Worm (Caenorhabditis elegans) whole organism, L1 larva: Measurements from ENCODE around the gene C38D4.7.
A peak's percentile ranks its signal among the peaks of the same experiment; 100 is the strongest.

Experiments
- C16A3.4 ChIP-seq: fragments of 150-350 bp; optimal IDR thresholded peaks from 2 replicates; lab custom pipeline; 2014; ENCODE audit warnings: missing biosample characterization, missing genetic modification characterization
- C34B4.2 ChIP-seq: sonication (generic microtip); optimal IDR thresholded peaks from 2 replicates; lab custom pipeline; 2017; ENCODE audit warnings: mild to moderate bottlenecking, missing genetic modification characterization, missing compliant biosample characterization
- F16B12.6 ChIP-seq: fragments of 150-350 bp; optimal IDR thresholded peaks from 2 replicates; lab custom pipeline; 2014; ENCODE audit warnings: missing biosample characterization, missing genetic modification characterization
- aly-2 ChIP-seq: fragments of 150-350 bp; optimal IDR thresholded peaks from 2 replicates; lab custom pipeline; 2014; ENCODE audit warnings: missing biosample characterization, missing genetic modification characterization
- blmp-1 ChIP-seq: fragments of 150-350 bp; optimal IDR thresholded peaks from 2 replicates; lab custom pipeline; 2014; ENCODE audit warnings: missing biosample characterization, missing genetic modification characterization
- ceh-82 ChIP-seq, 3 experiments: fragments of 150-350 bp in 1 of 3; sonication (generic microtip) in 2 of 3; optimal IDR thresholded peaks; 2 replicates each; lab custom pipeline; 2014 to 2017; ENCODE audit warnings: missing biosample characterization in 3 of 3, missing genetic modification characterization in 3 of 3
- ceh-88 ChIP-seq: fragments of 200-800 bp; sonication (Bioruptor generic); IDR thresholded peaks from 2 replicates; pipeline ENCODE4 v1.3.6; 2022; ENCODE audit warnings: missing genetic modification characterization, missing compliant biosample characterization
- ceh-90 ChIP-seq: sonication (generic microtip); optimal IDR thresholded peaks from 2 replicates; lab custom pipeline; 2016; ENCODE audit warnings: missing genetic modification characterization, missing compliant biosample characterization
- ces-1 ChIP-seq: fragments of 150-350 bp; optimal IDR thresholded peaks from 2 replicates; lab custom pipeline; 2014; ENCODE audit warnings: missing biosample characterization, missing genetic modification reagents, missing genetic modification characterization
- dpl-1 ChIP-seq, 3 experiments: fragments of 150-350 bp in 2 of 3; sonication (generic microtip) in 1 of 3; optimal IDR thresholded peaks; 2 replicates each; lab custom pipeline; 2014 to 2017; ENCODE audit warnings: missing biosample characterization in 3 of 3, missing genetic modification characterization in 3 of 3, missing genetic modification reagents in 3 of 3
- dsc-1 ChIP-seq: sonication (generic microtip); optimal IDR thresholded peaks from 2 replicates; lab custom pipeline; 2016; ENCODE audit warnings: mild to moderate bottlenecking, missing genetic modification characterization, missing compliant biosample characterization
- efl-1 ChIP-seq, 4 experiments: fragments of 150-350 bp; optimal IDR thresholded peaks in 3 of 4; peaks in 1 of 4; 1 replicate in 1 of 4; 2 replicates in 3 of 4; lab custom pipeline; 2014; ENCODE audit warnings: missing biosample characterization in 2 of 4, missing genetic modification characterization in 2 of 4, missing genetic modification reagents in 2 of 4
- egl-27 ChIP-seq, 2 experiments: fragments of 150-350 bp in 1 of 2; sonication (generic microtip); optimal IDR thresholded peaks; 3 replicates each; lab custom pipeline; 2017 to 2018; ENCODE audit warnings: missing biosample characterization in 2 of 2, missing genetic modification characterization in 2 of 2, missing genetic modification reagents in 2 of 2
- elt-3 ChIP-seq, 6 experiments: fragments of 150-350 bp in 1 of 6; sonication (generic microtip); optimal IDR thresholded peaks; 2 replicates each; lab custom pipeline; 2017 to 2018; ENCODE audit warnings: missing biosample characterization in 6 of 6, missing genetic modification characterization in 6 of 6, inconsistent platforms in 1 of 6
- ets-5 ChIP-seq: fragments of 200-800 bp; sonication (Bioruptor generic); IDR thresholded peaks from 2 replicates; pipeline ENCODE4 v1.3.6; 2022; ENCODE audit warnings: missing genetic modification characterization, missing compliant biosample characterization
- fkh-4 ChIP-seq: sonication (generic microtip); optimal IDR thresholded peaks from 2 replicates; lab custom pipeline; 2016; ENCODE audit warnings: missing compliant biosample characterization, missing genetic modification characterization, borderline replicate concordance
- fkh-8 ChIP-seq: sonication (generic microtip); optimal IDR thresholded peaks from 2 replicates; lab custom pipeline; 2016; ENCODE audit warnings: mild to moderate bottlenecking, missing genetic modification characterization, missing compliant biosample characterization
- fos-1 ChIP-seq: fragments of 150-350 bp; optimal IDR thresholded peaks from 2 replicates; lab custom pipeline; 2014; ENCODE audit warnings: missing biosample characterization, missing genetic modification characterization
- grh-1 ChIP-seq: fragments of 200-800 bp; sonication (Bioruptor generic); IDR thresholded peaks from 2 replicates; pipeline ENCODE4 v1.3.6; 2022; ENCODE audit warnings: missing genetic modification reagents, missing genetic modification characterization, missing compliant biosample characterization
- hlh-17 ChIP-seq: fragments of 200-800 bp; sonication (Bioruptor generic); optimal IDR thresholded peaks from 2 replicates; lab custom pipeline; 2018; ENCODE audit warnings: missing genetic modification characterization, mild to moderate bottlenecking, missing compliant biosample characterization, moderate library complexity, borderline replicate concordance
- hpl-2 ChIP-seq: fragments of 150-350 bp; optimal IDR thresholded peaks from 2 replicates; lab custom pipeline; 2014; ENCODE audit warnings: missing biosample characterization, missing genetic modification reagents, missing genetic modification characterization
- jun-1 ChIP-seq: fragments of 150-350 bp; optimal IDR thresholded peaks from 2 replicates; lab custom pipeline; 2014; ENCODE audit warnings: missing biosample characterization, missing genetic modification reagents, missing genetic modification characterization
- lin-35 ChIP-seq, 2 experiments: fragments of 150-350 bp; optimal IDR thresholded peaks; 2 replicates each; lab custom pipeline; 2014; ENCODE audit warnings: missing biosample characterization in 2 of 2, missing genetic modification characterization in 2 of 2, missing genetic modification reagents in 2 of 2
- lin-39 ChIP-seq: fragments of 150-350 bp; optimal IDR thresholded peaks from 2 replicates; lab custom pipeline; 2014; ENCODE audit warnings: missing biosample characterization, missing genetic modification reagents, missing genetic modification characterization
- lir-3 ChIP-seq: sonication (generic microtip); optimal IDR thresholded peaks from 2 replicates; lab custom pipeline; 2016; ENCODE audit warnings: mild to moderate bottlenecking, missing genetic modification characterization, moderate library complexity, missing compliant biosample characterization; ENCODE audit not compliant: poor library complexity
- lsy-2 ChIP-seq, 2 experiments: fragments of 150-350 bp; optimal IDR thresholded peaks; 2 replicates each; lab custom pipeline; 2014; ENCODE audit warnings: missing biosample characterization in 2 of 2, missing genetic modification characterization in 2 of 2
- mef-2 ChIP-seq: fragments of 150-350 bp; optimal IDR thresholded peaks from 2 replicates; lab custom pipeline; 2014; ENCODE audit warnings: missing biosample characterization, missing genetic modification characterization
- nhr-11 ChIP-seq: fragments of 150-350 bp; optimal IDR thresholded peaks from 2 replicates; lab custom pipeline; 2014; ENCODE audit warnings: missing biosample characterization, missing genetic modification characterization
- nhr-12 ChIP-seq: sonication (generic microtip); optimal IDR thresholded peaks from 2 replicates; lab custom pipeline; 2017; ENCODE audit warnings: missing biosample characterization, missing genetic modification characterization
- nhr-20 ChIP-seq: sonication (generic microtip); optimal IDR thresholded peaks from 2 replicates; lab custom pipeline; 2016; ENCODE audit warnings: mild to moderate bottlenecking, missing genetic modification characterization, missing compliant biosample characterization
- nhr-71 ChIP-seq: sonication (generic microtip); optimal IDR thresholded peaks from 2 replicates; lab custom pipeline; 2016; ENCODE audit warnings: mild to moderate bottlenecking, missing genetic modification characterization, moderate library complexity, missing compliant biosample characterization
- nhr-84 ChIP-seq: sonication (generic microtip); optimal IDR thresholded peaks from 2 replicates; lab custom pipeline; 2017; ENCODE audit warnings: missing biosample characterization, missing genetic modification characterization
- nhr-85 ChIP-seq: sonication (generic microtip); peaks from one replicate; lab custom pipeline; 2016; ENCODE audit warnings: missing genetic modification characterization, inconsistent platforms, missing compliant biosample characterization
- nhr-90 ChIP-seq: sonication (generic microtip); optimal IDR thresholded peaks from 2 replicates; lab custom pipeline; 2016; ENCODE audit warnings: mild to moderate bottlenecking, missing genetic modification characterization, missing compliant biosample characterization; ENCODE audit not compliant: poor library complexity
- pag-3 ChIP-seq: sonication (generic microtip); optimal IDR thresholded peaks from 2 replicates; lab custom pipeline; 2017; ENCODE audit warnings: missing genetic modification characterization, mild to moderate bottlenecking, missing compliant biosample characterization, antibody characterized with exemption, borderline replicate concordance; ENCODE audit not compliant: insufficient read depth
- pax-3 ChIP-seq: fragments of 200-800 bp; sonication (Bioruptor generic); optimal IDR thresholded peaks from 2 replicates; lab custom pipeline; 2018; ENCODE audit warnings: mild to moderate bottlenecking, missing genetic modification characterization, moderate library complexity, missing compliant biosample characterization
- pqm-1 ChIP-seq: sonication (generic microtip); optimal IDR thresholded peaks from 3 replicates; lab custom pipeline; 2017; ENCODE audit warnings: missing biosample characterization, missing genetic modification characterization
- rnt-1 ChIP-seq: sonication (generic microtip); optimal IDR thresholded peaks from 2 replicates; lab custom pipeline; 2016; ENCODE audit warnings: mild to moderate bottlenecking, missing genetic modification characterization, moderate library complexity, missing compliant biosample characterization
- skn-1 ChIP-seq: fragments of 150-350 bp; optimal IDR thresholded peaks from 2 replicates; lab custom pipeline; 2014; ENCODE audit warnings: missing biosample characterization, missing genetic modification characterization
- snpc-4 ChIP-seq: fragments of 150-350 bp; optimal IDR thresholded peaks from 2 replicates; lab custom pipeline; 2014; ENCODE audit warnings: missing biosample characterization, missing genetic modification characterization
- snu-23 ChIP-seq: sonication (generic microtip); optimal IDR thresholded peaks from 2 replicates; lab custom pipeline; 2016; ENCODE audit warnings: missing genetic modification characterization, missing compliant biosample characterization
- sptf-1 ChIP-seq: fragments of 150-350 bp; optimal IDR thresholded peaks from 2 replicates; lab custom pipeline; 2014; ENCODE audit warnings: missing biosample characterization, missing genetic modification characterization
- tlp-1 ChIP-seq: fragments of 150-350 bp; optimal IDR thresholded peaks from 2 replicates; lab custom pipeline; 2014; ENCODE audit warnings: missing biosample characterization, missing genetic modification characterization
- unc-130 ChIP-seq: fragments of 150-350 bp; optimal IDR thresholded peaks from 2 replicates; lab custom pipeline; 2017; ENCODE audit warnings: missing biosample characterization, missing genetic modification characterization, inconsistent platforms
- xbp-1 ChIP-seq: sonication (generic microtip); optimal IDR thresholded peaks from 2 replicates; lab custom pipeline; 2016; ENCODE audit warnings: missing genetic modification characterization, missing compliant biosample characterization

The C38D4.7 gene

ce11 chrIII:4852025-4852424 lies 40.9 kb upstream of the C38D4.7 start, which contains the start of gene ced-4:
TSS of gene ced-4 (plus strand) at chrIII:4852325.
- no peak for TF ChIP-seq ceh-82 (tag; optimal IDR thresholded peaks at IDR 0.05; lab: Kevin White, UChicago)
- no peak for TF ChIP-seq pax-3 (tag; lab: Kevin White, UChicago)
- TF ChIP-seq nhr-90, result no peak
- no peak for TF ChIP-seq unc-130 (tag; lab: Kevin White, UChicago)

- no peak for TF ChIP-seq fkh-4 (tag; lab: Kevin White, UChicago)
- TF ChIP-seq pag-3 (tag; lab: Kevin White, UChicago), result no peak
- TF ChIP-seq ceh-90 (tag; lab: Kevin White, UChicago), result no peak
- no peak for TF ChIP-seq sptf-1 (tag; lab: Kevin White, UChicago)
- peak; percentile 14 for TF ChIP-seq skn-1 (tag; lab: Kevin White, UChicago)
- no peak for TF ChIP-seq nhr-12 (tag; lab: Kevin White, UChicago)
- peak; percentile 4 for TF ChIP-seq rnt-1 (tag; lab: Kevin White, UChicago)
- TF ChIP-seq unc-130 (tag; lab: Kevin White, UChicago), result no peak
- no peak for TF ChIP-seq xbp-1
- no peak for TF ChIP-seq hlh-17 (GFP tag; lab: Kevin White, UChicago)
- no peak for TF ChIP-seq mef-2 (tag; lab: Kevin White, UChicago)
- TF ChIP-seq lsy-2 (tag; optimal IDR thresholded peaks at IDR 0.05; lab: Kevin White, UChicago), result peak; percentile 50 to 67
- TF ChIP-seq fos-1 (tag; lab: Kevin White, UChicago), result no peak
- no peak for TF ChIP-seq C34B4.2 (tag; lab: Kevin White, UChicago)
- no peak for TF ChIP-seq hpl-2 (GFP tag; lab: Kevin White, UChicago)
- no peak for TF ChIP-seq grh-1 (GFP tag; lab: Robert Waterston, UW)
- peak; percentile 23 for TF ChIP-seq C16A3.4 (tag; lab: Kevin White, UChicago)
- no peak for TF ChIP-seq nhr-11 (tag; lab: Kevin White, UChicago)
- TF ChIP-seq ceh-82 (tag; optimal IDR thresholded peaks at IDR 0.05; lab: Kevin White, UChicago), result peak in 1 of 3 experiments; percentile 6
- no peak for TF ChIP-seq blmp-1 (tag; lab: Kevin White, UChicago)
- no peak for TF ChIP-seq ces-1
- no peak for TF ChIP-seq dsc-1 (tag; lab: Kevin White, UChicago)
- no peak for TF ChIP-seq nhr-85 (tag; lab: Kevin White, UChicago)
- no peak for TF ChIP-seq nhr-20 (tag; lab: Kevin White, UChicago)
- TF ChIP-seq efl-1 (optimal IDR thresholded peaks at IDR 0.05; lab: Kevin White, UChicago), result peak; percentile 20 to 65
- peak; percentile 76 to 96 for TF ChIP-seq efl-1 (GFP tag; optimal IDR thresholded peaks at IDR 0.05 in 1 of 2; lab: Kevin White, UChicago)
- no peak for TF ChIP-seq pqm-1 (tag; lab: Kevin White, UChicago)
- TF ChIP-seq dpl-1 (GFP tag; optimal IDR thresholded peaks at IDR 0.05; lab: Kevin White, UChicago), result peak; percentile 56 to 76 (median 70)
- peak; percentile 82 for TF ChIP-seq F16B12.6
- TF ChIP-seq pax-3 (tag; lab: Kevin White, UChicago), result no peak
- no peak for TF ChIP-seq egl-27 (tag; optimal IDR thresholded peaks at IDR 0.05; lab: Kevin White, UChicago)
- no peak for TF ChIP-seq jun-1 (tag; lab: Kevin White, UChicago)
- no peak for TF ChIP-seq ceh-88
- no peak for TF ChIP-seq snpc-4 (tag; lab: Kevin White, UChicago)
- TF ChIP-seq lin-35 (GFP tag; optimal IDR thresholded peaks at IDR 0.05; lab: Kevin White, UChicago), result peak; percentile 57 to 68
- TF ChIP-seq elt-3 (tag; optimal IDR thresholded peaks at IDR 0.05; lab: Kevin White, UChicago), result no peak
- no peak for TF ChIP-seq fkh-8 (tag; lab: Kevin White, UChicago)
- peak; percentile 7 for TF ChIP-seq nhr-90
- TF ChIP-seq aly-2 (tag; lab: Kevin White, UChicago), result no peak
- TF ChIP-seq nhr-84 (tag; lab: Kevin White, UChicago), result no peak
- no peak for TF ChIP-seq lir-3 (tag; lab: Kevin White, UChicago)
- TF ChIP-seq ets-5, result no peak
- no peak for TF ChIP-seq tlp-1
- TF ChIP-seq snu-23 (GFP tag; lab: Kevin White, UChicago), result peak; percentile 41
- no peak for TF ChIP-seq lin-39 (tag; lab: Kevin White, UChicago)
- TF ChIP-seq nhr-71 (tag; lab: Kevin White, UChicago), result peak; percentile 22
These were observed 39.0 kb upstream of the C38D4.7 start, which contains the start of gene F26A1.1 for ce11 chrIII:4850139-4850538. TSS of gene F26A1.1 (plus strand) at chrIII:4850507.
